Fruit fly (Drosophila melanogaster): ENCODE results near the gene Pgant5.

Pgant5 gene

dm6 chr2L:5044361-5044891 is 49.0 kb downstream of the Pgant5 start, which contains the start of gene CG31650:
Gene CG31650, minus strand, starts transcription at chr2L:5044712.
- TF ChIP-seq Med (GFP tag) (peak; percentile 35), grn (GFP tag; optimal IDR thresholded peaks at IDR 0.05) (peak; percentile 69), pb (GFP tag; optimal IDR thresholded peaks at IDR 0.05) (peak; percentile 36), exex (tag; optimal IDR thresholded peaks at IDR 0.05) (peak; percentile 49), dimm (GFP tag; IDR thresholded peaks at IDR 0.05) (no peak), CG2889 (GFP tag; IDR thresholded peaks at IDR 0.05) (no peak), CG4282 (GFP tag; optimal IDR thresholded peaks at IDR 0.05) (peak; percentile 14), Optix (GFP tag; IDR thresholded peaks at IDR 0.05) (no peak), HmgZ (tag; optimal IDR thresholded peaks at IDR 0.05) (no peak), btn (GFP tag; optimal IDR thresholded peaks at IDR 0.05) (peak; percentile 13), CG13894 (tag; optimal IDR thresholded peaks at IDR 0.05) (peak; percentile 33), CG10543 (GFP tag; optimal IDR thresholded peaks at IDR 0.05) (peak; percentile 43), lab (GFP tag; optimal IDR thresholded peaks at IDR 0.05) (peak; percentile 16), wek (GFP tag; optimal IDR thresholded peaks at IDR 0.05) (peak; percentile 18), ken (GFP tag; IDR thresholded peaks at IDR 0.05) (peak; percentile 12; the same call in 1 of the 3 replicates), Ptx1 (GFP tag; IDR thresholded peaks at IDR 0.05) (0 out of 2 replicates have a peak, but pooled peaks have one; percentile 7), kni (GFP tag; optimal IDR thresholded peaks at IDR 0.05) (peak; percentile 65), ATbp (GFP tag; optimal IDR thresholded peaks at IDR 0.05) (no peak), cg (GFP tag; optimal IDR thresholded peaks at IDR 0.05) (peak; percentile 35), sens (GFP tag) (peak; percentile 17), CG7928 (GFP tag; optimal IDR thresholded peaks at IDR 0.05) (no peak), gem (tag; optimal IDR thresholded peaks at IDR 0.05) (no peak), chinmo (GFP tag; IDR thresholded peaks at IDR 0.05; ENCODE audit: partially characterized antibody) (peak; percentile 76; the same call in 1 of the 4 replicates), ftz-f1 (GFP tag; optimal IDR thresholded peaks at IDR 0.05) (peak; percentile 11), Rfx (GFP tag; IDR thresholded peaks at IDR 0.05) (peak; percentile 6; the same call in 1 of the 2 replicates), Drgx (GFP tag; IDR thresholded peaks at IDR 0.05) (peak; percentile 17; the same call in 1 of the 2 replicates), Hr78 (GFP tag; optimal IDR thresholded peaks at IDR 0.05) (peak in 1 of 2 experiments; percentile 90), CG12769 (tag; optimal IDR thresholded peaks at IDR 0.05) (peak; percentile 24), CG11696 (GFP tag; IDR thresholded peaks at IDR 0.05) (0 out of 2 replicates have a peak, but pooled peaks have one; percentile 25), CG6854 (GFP tag; optimal IDR thresholded peaks at IDR 0.05) (no peak), CG10979 (tag; optimal IDR thresholded peaks at IDR 0.05) (no peak), CG32767 (GFP tag; IDR thresholded peaks at IDR 0.05) (no peak), sd (tag; optimal IDR thresholded peaks at IDR 0.05) (peak; percentile 30), ci (GFP tag; IDR thresholded peaks at IDR 0.05) (peak; percentile 7; the same call in 2 of the 3 replicates), CG6175 (GFP tag; IDR thresholded peaks at IDR 0.05) (peak; percentile 42; the same call in 2 of the 3 replicates), sc (optimal IDR thresholded peaks at IDR 0.05) (no peak), sc (GFP tag; optimal IDR thresholded peaks at IDR 0.05) (no peak), Oli (tag; optimal IDR thresholded peaks at IDR 0.05) (no peak), shn (GFP tag; optimal IDR thresholded peaks at IDR 0.05) (no peak), CG2199 (GFP tag; IDR thresholded peaks at IDR 0.05) (peak; percentile 21; the same call in 1 of the 3 replicates), oc (tag; optimal IDR thresholded peaks at IDR 0.05) (peak; percentile 29), CG32772 (GFP tag; IDR thresholded peaks at IDR 0.05) (peak; percentile 27; the same call in 1 of the 2 replicates), CG9215 (GFP tag; IDR thresholded peaks at IDR 0.05) (no peak), her (GFP tag; optimal IDR thresholded peaks at IDR 0.05) (no peak), chm (GFP tag; IDR thresholded peaks at IDR 0.05) (peak; percentile 53), Blimp-1 (GFP tag; optimal IDR thresholded peaks at IDR 0.05) (peak; percentile 42), unc-4 (GFP tag; IDR thresholded peaks at IDR 0.05; ENCODE audit: partially characterized antibody) (0 out of 2 replicates have a peak, but pooled peaks have one; percentile 37), cas (GFP tag; IDR thresholded peaks at IDR 0.05) (no peak), Kr (GFP tag; optimal IDR thresholded peaks at IDR 0.05) (no peak), Ets65A (GFP tag) (peak; percentile 32)
